Worm (Caenorhabditis elegans): Measurements from ENCODE around the gene F23A7.8.

Gene F23A7.8

DNA sequence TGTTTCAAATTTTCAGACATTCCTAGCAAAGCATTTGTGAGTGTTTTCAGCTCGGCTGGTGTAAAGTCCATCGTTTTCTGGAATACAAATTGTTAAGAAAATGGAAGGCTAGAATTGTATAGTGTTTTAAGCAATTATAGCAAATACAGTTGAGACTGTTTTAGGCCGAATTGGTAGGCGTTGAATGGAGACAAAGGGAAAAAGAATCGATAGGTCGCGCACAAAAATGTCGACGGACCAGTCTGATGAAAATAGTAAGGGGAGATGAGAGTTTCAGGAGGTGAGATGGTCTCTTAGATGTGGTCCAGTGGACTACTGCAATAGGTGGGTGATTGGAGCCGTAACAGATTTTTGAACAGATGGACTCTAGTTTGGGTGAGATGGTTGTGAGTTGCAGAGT lies 27.5 kb downstream of the F23A7.8 start:
- TF ChIP-seq unc-62 (GFP tag; optimal IDR thresholded peaks at IDR 0.05 in 1 of 2) (no peak), unc-62 (tag; optimal IDR thresholded peaks at IDR 0.05) (no peak), nhr-42 (GFP tag; IDR thresholded peaks at IDR 0.05) (no peak), mxl-2 (GFP tag; conservative IDR thresholded peaks at IDR 0.05) (no peak), ceh-20 (GFP tag; IDR thresholded peaks at IDR 0.05) (no peak), daf-16 (GFP tag; optimal IDR thresholded peaks at IDR 0.05) (no peak), daf-16 (tag; optimal IDR thresholded peaks at IDR 0.05) (no peak), daf-19 (GFP tag; conservative IDR thresholded peaks at IDR 0.05) (no peak), nhr-102 (tag; optimal IDR thresholded peaks at IDR 0.05) (no peak), Y5F2A.4 (GFP tag; optimal IDR thresholded peaks at IDR 0.05) (no peak), lin-1 (GFP tag; IDR thresholded peaks at IDR 0.05) (no peak)

DNA sequence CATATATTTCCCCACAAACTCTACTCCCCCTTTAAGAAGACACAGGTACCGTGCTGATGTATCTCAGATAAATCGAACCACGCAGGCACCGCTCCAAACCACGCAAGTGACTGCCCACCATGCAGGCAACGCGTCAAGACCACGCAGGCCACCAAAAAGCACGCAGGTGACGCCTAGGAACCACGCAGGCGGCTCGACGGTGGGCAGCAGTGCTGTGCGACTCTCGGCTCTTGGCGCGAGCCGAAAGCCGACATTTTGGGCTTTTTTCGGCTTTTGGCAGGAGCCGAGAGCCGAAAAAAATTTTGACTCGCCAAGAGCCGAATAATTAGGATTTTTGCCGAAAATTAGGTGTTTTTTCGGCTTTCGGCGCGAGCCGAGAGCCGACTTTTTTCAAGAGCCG lies 30.0 kb downstream of the F23A7.8 start:
- TF ChIP-seq set-16 (GFP tag; IDR thresholded peaks at IDR 0.05) (peak; percentile 88), Y75B8A.6 (GFP tag; IDR thresholded peaks at IDR 0.05) (no peak), Y5F2A.4 (GFP tag; optimal IDR thresholded peaks at IDR 0.05) (no peak), daf-12 (tag; optimal IDR thresholded peaks at IDR 0.05) (no peak), aly-2 (tag; optimal IDR thresholded peaks at IDR 0.05) (no peak)

DNA sequence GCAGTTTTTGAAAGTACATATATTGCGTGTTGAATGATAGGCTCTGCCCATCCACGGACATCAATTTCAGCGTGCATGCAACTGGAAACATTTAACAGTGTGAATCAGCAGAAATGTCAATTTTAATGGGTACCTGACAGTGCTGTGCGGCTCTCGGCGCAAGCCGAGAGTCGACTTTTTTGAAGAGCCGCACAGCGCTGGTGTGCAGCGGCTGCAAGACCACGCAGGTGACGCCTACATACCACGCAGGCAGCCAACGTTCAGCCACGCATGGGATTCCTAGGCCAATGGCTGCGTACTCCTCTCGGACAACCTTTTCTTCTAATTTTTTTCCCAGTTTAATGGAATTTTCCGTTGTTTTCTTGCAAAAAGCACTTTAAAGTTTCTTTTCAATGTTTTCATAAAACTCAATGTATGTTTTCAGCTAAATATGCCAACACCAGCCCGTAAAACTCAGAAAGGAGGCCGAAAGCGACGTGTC lies 31.6 kb downstream of the F23A7.8 start, which contains the start of gene W10G6.1:
Gene W10G6.1 (plus strand): TSS at position 431 of the 481 bp plus-strand sequence.
- TF ChIP-seq nhr-11 (tag; optimal IDR thresholded peaks at IDR 0.05) (no peak), ceh-44 (GFP tag; IDR thresholded peaks at IDR 0.05) (no peak), set-16 (GFP tag; IDR thresholded peaks at IDR 0.05) (peak; percentile 51; the same call in 1 of the 2 replicates), php-3 (GFP tag; IDR thresholded peaks at IDR 0.05) (no peak), ceh-82 (tag; optimal IDR thresholded peaks at IDR 0.05) (no peak), unc-62 (GFP tag; optimal IDR thresholded peaks at IDR 0.05 in 1 of 2) (peak in 1 of 2 experiments; percentile 42), unc-62 (tag; optimal IDR thresholded peaks at IDR 0.05) (no peak)

DNA sequence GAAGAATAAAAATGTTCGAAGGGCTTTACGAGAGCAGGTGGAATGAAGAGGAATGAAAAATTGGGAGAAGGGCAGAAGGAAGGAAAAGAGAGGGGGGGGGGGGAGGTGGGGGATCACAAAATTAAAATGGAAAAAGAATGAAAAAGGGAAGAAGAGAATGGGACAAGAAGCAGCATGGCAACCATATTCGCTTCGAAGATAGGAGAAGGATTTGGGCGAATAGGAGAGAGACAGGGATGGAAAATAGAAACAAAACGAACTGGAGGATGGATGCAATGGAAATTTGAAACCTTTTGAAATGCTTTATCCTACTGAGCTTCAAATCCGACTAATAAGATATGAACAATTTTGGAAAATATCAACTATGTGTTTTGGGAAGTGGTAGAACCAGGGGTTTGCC lies 37.5 kb downstream of the F23A7.8 start, which contains the start of gene W10G6.6:
Gene W10G6.6 (minus strand): TSS at position 101 of the 400 bp plus-strand sequence.
- TF ChIP-seq set-16 (GFP tag; IDR thresholded peaks at IDR 0.05) (peak; percentile 15; the same call in 1 of the 2 replicates), F49E8.2 (tag; optimal IDR thresholded peaks at IDR 0.05; ENCODE audit: borderline replicate concordance) (no peak), hmg-1.1 (GFP tag; IDR thresholded peaks at IDR 0.05) (no peak), mxl-3 (GFP tag; optimal IDR thresholded peaks at IDR 0.05) (no peak), spr-1 (tag; optimal IDR thresholded peaks at IDR 0.05) (no peak)

DNA sequence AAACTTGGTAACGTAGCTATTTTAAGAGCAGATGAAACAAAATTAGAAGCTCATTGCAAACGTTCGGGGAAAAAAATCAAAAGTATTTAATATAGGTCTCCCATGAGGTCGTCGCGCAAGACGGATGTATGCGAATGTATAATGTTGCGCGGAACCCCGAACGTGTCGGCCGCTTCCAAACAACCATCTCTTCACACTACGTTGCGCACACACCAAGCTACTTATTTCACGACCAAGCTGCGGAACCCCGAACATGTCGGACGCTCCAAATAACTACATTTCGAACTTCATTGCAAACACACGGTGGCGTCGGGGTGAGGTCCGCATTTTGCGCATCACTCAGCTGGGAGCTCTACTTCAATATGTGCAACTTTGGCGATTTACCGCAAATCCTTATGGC lies 45.3 kb downstream of the F23A7.8 start:
- no peak for TF ChIP-seq lin-39 (tag; optimal IDR thresholded peaks at IDR 0.05)
- TF ChIP-seq aha-1 (tag), result peak; percentile 69
- TF ChIP-seq F44E2.7 (GFP tag; IDR thresholded peaks at IDR 0.05), result 0 out of 2 replicates have a peak, but pooled peaks have one; percentile 24
- no peak for TF ChIP-seq lsy-2 (tag; optimal IDR thresholded peaks at IDR 0.05)

DNA sequence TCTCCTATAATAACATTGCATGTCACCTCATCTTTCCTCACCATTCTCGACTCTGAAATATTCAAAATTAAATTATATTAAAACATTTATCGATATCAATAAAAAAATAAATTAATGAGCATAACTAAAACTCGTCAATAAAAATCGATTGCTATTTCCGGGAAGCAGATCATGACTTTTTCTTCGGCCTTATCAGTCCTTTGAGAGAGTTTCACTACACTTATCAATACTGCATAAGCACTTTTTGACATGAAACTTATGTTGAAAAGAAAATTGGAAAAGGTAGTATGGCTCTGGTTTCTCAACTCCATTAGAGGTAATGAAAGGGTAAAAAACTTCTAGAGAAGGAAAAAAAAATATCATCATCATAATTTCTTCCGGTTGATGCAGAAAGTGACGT lies 46.9 kb downstream of the F23A7.8 start:
- TF ChIP-seq set-16 (GFP tag; IDR thresholded peaks at IDR 0.05) (no peak), hlh-30 (tag; optimal IDR thresholded peaks at IDR 0.05; ENCODE audit: insufficient read depth) (peak; percentile 6), nhr-28 (tag; optimal IDR thresholded peaks at IDR 0.05) (peak; percentile 64), mdt-29 (GFP tag; IDR thresholded peaks at IDR 0.05) (no peak), lin-1 (GFP tag; IDR thresholded peaks at IDR 0.05) (0 out of 2 replicates have a peak, but pooled peaks have one; percentile 62), hlh-11 (tag; optimal IDR thresholded peaks at IDR 0.05) (peak; percentile 22), dmd-9 (GFP tag; IDR thresholded peaks at IDR 0.05) (no peak), pqm-1 (tag; optimal IDR thresholded peaks at IDR 0.05) (peak; percentile 85), aha-1 (tag) (peak; percentile 30), daf-16 (GFP tag; optimal IDR thresholded peaks at IDR 0.05) (no peak), daf-16 (tag; optimal IDR thresholded peaks at IDR 0.05) (peak; percentile 53), dve-1 (tag; optimal IDR thresholded peaks at IDR 0.05; ENCODE audit: insufficient read depth) (peak; percentile 43), dmd-6 (GFP tag; IDR thresholded peaks at IDR 0.05) (peak; percentile 58; the same call in 1 of the 2 replicates)
